Worm (Caenorhabditis elegans) whole organism, L3 larva: ENCODE data around the gene egl-4.

Source experiments
- R02D3.7 ChIP-seq: fragments of 150-350 bp; optimal IDR thresholded peaks from 2 replicates; lab custom pipeline; 2014; ENCODE audit warnings: missing biosample characterization, missing genetic modification characterization
- ZK546.5 ChIP-seq: sonication (generic microtip); optimal IDR thresholded peaks from 2 replicates; lab custom pipeline; 2017; ENCODE audit warnings: missing biosample characterization, missing genetic modification characterization
- aly-2 ChIP-seq: fragments of 150-350 bp; optimal IDR thresholded peaks from 2 replicates; lab custom pipeline; 2014; ENCODE audit warnings: missing biosample characterization, missing genetic modification characterization
- ama-1 ChIP-seq: fragments of 150-350 bp; optimal IDR thresholded peaks from 2 replicates; lab custom pipeline; 2018
- ceh-16 ChIP-seq: sonication (generic microtip); optimal IDR thresholded peaks from 2 replicates; lab custom pipeline; 2017; ENCODE audit warnings: missing biosample characterization, missing genetic modification characterization
- ceh-28 ChIP-seq: fragments of 150-350 bp; optimal IDR thresholded peaks from 2 replicates; lab custom pipeline; 2014; ENCODE audit warnings: missing biosample characterization, missing genetic modification reagents, missing genetic modification characterization
- ceh-82 ChIP-seq: fragments of 150-350 bp; optimal IDR thresholded peaks from 2 replicates; lab custom pipeline; 2014; ENCODE audit warnings: missing biosample characterization, missing genetic modification characterization
- ceh-9 ChIP-seq: sonication (generic microtip); optimal IDR thresholded peaks from 2 replicates; lab custom pipeline; 2018; ENCODE audit warnings: missing biosample characterization, missing genetic modification characterization
- daf-12 ChIP-seq: fragments of 150-350 bp; optimal IDR thresholded peaks from 2 replicates; lab custom pipeline; 2014; ENCODE audit warnings: missing biosample characterization, missing genetic modification reagents, missing genetic modification characterization
- egl-27 ChIP-seq: sonication (generic microtip); optimal IDR thresholded peaks from 4 replicates; lab custom pipeline; 2017; ENCODE audit warnings: missing biosample characterization, missing genetic modification reagents, missing genetic modification characterization
- egl-5 ChIP-seq: fragments of 150-350 bp; optimal IDR thresholded peaks from 2 replicates; lab custom pipeline; 2017; ENCODE audit warnings: missing biosample characterization, missing genetic modification reagents, missing genetic modification characterization, inconsistent platforms
- elt-2 ChIP-seq: sonication (generic microtip); optimal IDR thresholded peaks from 2 replicates; lab custom pipeline; 2016; ENCODE audit warnings: missing genetic modification reagents, mild to moderate bottlenecking, missing genetic modification characterization, missing compliant biosample characterization
- elt-3 ChIP-seq, 3 experiments: fragments of 150-350 bp in 1 of 3; sonication (generic microtip) in 2 of 3; optimal IDR thresholded peaks; 2 replicates in 2 of 3; 4 replicates in 1 of 3; lab custom pipeline; 2014 to 2017; ENCODE audit warnings: missing biosample characterization in 3 of 3, missing genetic modification characterization in 3 of 3
- eor-1 ChIP-seq, 2 experiments: fragments of 150-350 bp; optimal IDR thresholded peaks; 2 replicates each; lab custom pipeline; 2014 to 2018; ENCODE audit warnings: missing biosample characterization in 2 of 2, missing genetic modification characterization in 2 of 2
- fkh-10 ChIP-seq: sonication (generic microtip); optimal IDR thresholded peaks from 2 replicates; lab custom pipeline; 2017; ENCODE audit warnings: missing biosample characterization, missing genetic modification reagents, missing genetic modification characterization
- fkh-2 ChIP-seq: fragments of 150-350 bp; optimal IDR thresholded peaks from 2 replicates; lab custom pipeline; 2014; ENCODE audit warnings: missing biosample characterization, missing genetic modification reagents, missing genetic modification characterization
- fos-1 ChIP-seq: fragments of 150-350 bp; optimal IDR thresholded peaks from 2 replicates; lab custom pipeline; 2014; ENCODE audit warnings: missing biosample characterization, missing genetic modification characterization
- lin-39 ChIP-seq: fragments of 150-350 bp; optimal IDR thresholded peaks from 2 replicates; lab custom pipeline; 2018; ENCODE audit warnings: missing biosample characterization, missing genetic modification reagents, missing genetic modification characterization
- lsy-12 ChIP-seq: sonication (generic microtip); optimal IDR thresholded peaks from 2 replicates; lab custom pipeline; 2016; ENCODE audit warnings: mild to moderate bottlenecking, missing genetic modification characterization, missing compliant biosample characterization
- mml-1 ChIP-seq: fragments of 150-350 bp; sonication (generic microtip); optimal IDR thresholded peaks from 3 replicates; lab custom pipeline; 2014; ENCODE audit warnings: missing biosample characterization, missing genetic modification characterization
- nfya-1 ChIP-seq: sonication (generic microtip); optimal IDR thresholded peaks from 2 replicates; lab custom pipeline; 2017; ENCODE audit warnings: missing genetic modification characterization, mild to moderate bottlenecking, missing compliant biosample characterization, antibody characterized with exemption, moderate library complexity; ENCODE audit not compliant: insufficient read depth
- nhr-11 ChIP-seq: fragments of 150-350 bp; optimal IDR thresholded peaks from 2 replicates; lab custom pipeline; 2014; ENCODE audit warnings: missing biosample characterization, missing genetic modification characterization
- nhr-12 ChIP-seq: fragments of 150-350 bp; optimal IDR thresholded peaks from 2 replicates; lab custom pipeline; 2014; ENCODE audit warnings: missing biosample characterization, missing genetic modification characterization
- nhr-23 ChIP-seq: fragments of 150-350 bp; optimal IDR thresholded peaks from 2 replicates; lab custom pipeline; 2014; ENCODE audit warnings: missing biosample characterization, missing genetic modification reagents, missing genetic modification characterization
- nhr-25 ChIP-seq: sonication (generic microtip); optimal IDR thresholded peaks from 2 replicates; lab custom pipeline; 2017; ENCODE audit warnings: missing biosample characterization, missing genetic modification characterization
- nhr-28 ChIP-seq: fragments of 150-350 bp; optimal IDR thresholded peaks from 2 replicates; lab custom pipeline; 2014; ENCODE audit warnings: missing biosample characterization, missing genetic modification characterization
- nhr-43 ChIP-seq: sonication (generic microtip); optimal IDR thresholded peaks from 2 replicates; lab custom pipeline; 2016; ENCODE audit warnings: mild to moderate bottlenecking, missing genetic modification characterization, missing compliant biosample characterization; ENCODE audit not compliant: poor library complexity, severe bottlenecking
- nhr-67 ChIP-seq: fragments of 150-350 bp; optimal IDR thresholded peaks from 2 replicates; lab custom pipeline; 2014; ENCODE audit warnings: missing biosample characterization, missing genetic modification characterization
- nhr-76 ChIP-seq: fragments of 150-350 bp; sonication (generic microtip); optimal IDR thresholded peaks from 5 replicates; lab custom pipeline; 2014; ENCODE audit warnings: missing biosample characterization, missing genetic modification characterization
- nhr-77 ChIP-seq: fragments of 150-350 bp; optimal IDR thresholded peaks from 2 replicates; lab custom pipeline; 2014; ENCODE audit warnings: missing biosample characterization, missing genetic modification characterization
- pha-4 ChIP-seq: fragments of 150-350 bp; optimal IDR thresholded peaks from 2 replicates; lab custom pipeline; 2014; ENCODE audit warnings: missing biosample characterization, missing genetic modification reagents, missing genetic modification characterization
- pqm-1 ChIP-seq: fragments of 150-350 bp; optimal IDR thresholded peaks from 2 replicates; lab custom pipeline; 2017; ENCODE audit warnings: missing biosample characterization, missing genetic modification characterization, inconsistent platforms
- sea-2 ChIP-seq: fragments of 150-350 bp; sonication (generic microtip); optimal IDR thresholded peaks from 4 replicates; lab custom pipeline; 2014; ENCODE audit warnings: missing biosample characterization, missing genetic modification reagents, missing genetic modification characterization
- snpc-4 ChIP-seq: fragments of 150-350 bp; optimal IDR thresholded peaks from 2 replicates; lab custom pipeline; 2014; ENCODE audit warnings: missing biosample characterization, missing genetic modification characterization
- tbx-2 ChIP-seq: sonication (generic microtip); optimal IDR thresholded peaks from 2 replicates; lab custom pipeline; 2016; ENCODE audit warnings: mild to moderate bottlenecking, missing genetic modification characterization, missing compliant biosample characterization
- unc-39 ChIP-seq: sonication (generic microtip); optimal IDR thresholded peaks from 4 replicates; lab custom pipeline; 2017; ENCODE audit warnings: missing biosample characterization, missing genetic modification characterization
- unc-62 ChIP-seq: fragments of 150-350 bp; sonication (generic microtip); optimal IDR thresholded peaks from 4 replicates; lab custom pipeline; 2014; ENCODE audit warnings: missing biosample characterization, missing genetic modification reagents, missing genetic modification characterization
- zag-1 ChIP-seq: fragments of 150-350 bp; optimal IDR thresholded peaks from 2 replicates; lab custom pipeline; 2014; ENCODE audit warnings: missing biosample characterization, missing genetic modification characterization

The egl-4 gene

DNA sequence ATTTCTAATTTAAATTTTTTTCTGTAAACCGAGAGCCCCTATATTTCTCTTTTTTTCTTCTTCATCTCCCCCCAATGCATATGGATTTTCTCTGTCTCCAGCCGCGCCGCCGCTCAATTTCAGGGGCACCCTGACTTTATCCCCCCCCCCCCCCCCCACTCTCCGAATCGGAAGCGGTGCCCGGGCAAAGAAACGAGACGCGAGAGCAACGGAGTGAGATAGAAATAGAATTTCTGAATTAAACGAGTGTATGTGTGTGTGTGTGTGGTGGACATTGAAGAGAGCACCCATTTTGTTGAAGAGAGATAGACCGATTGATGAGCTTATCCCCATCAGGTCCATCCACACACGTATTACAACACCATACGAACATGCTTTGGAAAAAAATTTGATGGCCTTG, 22.1 kb upstream of the egl-4 start:
- TF ChIP-seq nhr-25 (tag; lab: Kevin White, UChicago) (no peak), ceh-9 (tag; lab: Kevin White, UChicago) (no peak), nfya-1 (peak; percentile 27)

ce11 chrIV:1826737-1827136, 21.1 kb upstream of the egl-4 start:
- TF ChIP-seq mml-1 (tag; lab: Kevin White, UChicago) = no peak
- no peak for TF ChIP-seq aly-2 (tag; lab: Kevin White, UChicago)
- no peak for TF ChIP-seq nhr-23 (tag; lab: Kevin White, UChicago)
- no peak for TF ChIP-seq ceh-82
- TF ChIP-seq lin-39 (tag; lab: Kevin White, UChicago) = peak; percentile 40
- no peak for TF ChIP-seq fos-1 (tag; lab: Kevin White, UChicago)
- TF ChIP-seq nhr-11 (tag; lab: Kevin White, UChicago) = peak; percentile 41
- TF ChIP-seq sea-2 (GFP tag; lab: Kevin White, UChicago) = no peak
- no peak for TF ChIP-seq nhr-25 (tag; lab: Kevin White, UChicago)
- TF ChIP-seq daf-12 (tag; lab: Kevin White, UChicago) = no peak

- TF ChIP-seq lin-39 (tag; lab: Kevin White, UChicago) = peak; percentile 57
- TF ChIP-seq elt-3 (tag; optimal IDR thresholded peaks at IDR 0.05; lab: Kevin White, UChicago) = no peak
- TF ChIP-seq, all 47 proteins: peak for 1
Measured at ce11 chrIV:1827362-1827761, 20.5 kb upstream of the egl-4 start.

DNA sequence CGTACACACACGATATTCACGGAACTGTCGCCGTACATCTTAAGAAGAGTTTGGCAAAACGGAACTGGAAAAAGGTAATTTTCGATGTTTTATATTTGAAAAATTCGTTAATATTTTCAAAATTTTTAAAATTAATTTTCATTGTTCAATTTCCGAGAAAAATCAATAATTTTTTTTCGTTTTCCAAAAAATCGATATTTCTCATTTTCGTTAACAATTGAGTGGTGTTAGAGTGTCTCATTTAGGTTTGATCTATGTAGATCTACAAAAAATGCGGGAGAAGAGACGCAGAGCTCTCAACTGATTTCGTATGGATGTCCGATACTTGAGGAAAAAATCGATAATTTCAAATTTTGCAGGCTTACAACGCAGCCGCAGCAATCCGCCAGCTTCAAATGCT, 14.8 kb upstream of the egl-4 start:
- no peak for TF ChIP-seq zag-1 (tag; lab: Kevin White, UChicago)
- peak; percentile 69 for TF ChIP-seq ceh-28 (tag; lab: Kevin White, UChicago)

DNA sequence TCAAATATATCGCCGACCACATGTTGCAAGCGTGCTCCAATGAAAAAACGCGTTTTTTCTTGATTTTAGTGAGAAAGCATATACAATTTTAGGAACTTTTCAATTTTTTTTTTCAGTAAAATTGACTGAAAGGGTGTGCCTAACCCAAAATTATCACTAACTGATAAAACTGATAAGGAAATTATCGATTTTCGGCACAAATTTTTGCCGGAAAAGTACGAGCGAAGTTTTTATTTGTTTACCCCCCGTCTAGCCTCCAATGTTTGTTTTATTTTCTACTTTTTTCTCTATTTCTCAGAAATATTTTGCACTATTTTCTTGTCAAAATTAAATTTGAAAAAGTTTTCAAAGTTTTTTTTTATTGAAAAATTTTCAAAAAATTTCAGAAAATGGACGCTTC, 13.6 kb upstream of the egl-4 start, which contains the start of gene ccm-2:
Gene ccm-2, plus strand, starts transcription at position 387 of the 400 bp plus-strand sequence.
- no peak for TF ChIP-seq nhr-23 (tag; lab: Kevin White, UChicago)
- peak; percentile 76 for TF ChIP-seq elt-2
- no peak for TF ChIP-seq nhr-67 (tag; lab: Kevin White, UChicago)
- no peak for TF ChIP-seq tbx-2
- TF ChIP-seq pqm-1 (tag; lab: Kevin White, UChicago) = peak; percentile 19
- TF ChIP-seq nhr-12 (tag; lab: Kevin White, UChicago) = no peak
- TF ChIP-seq ceh-82 = no peak
- no peak for TF ChIP-seq unc-62
- no peak for TF ChIP-seq elt-3 (tag; optimal IDR thresholded peaks at IDR 0.05; lab: Kevin White, UChicago)
- TF ChIP-seq pha-4 (tag; lab: Kevin White, UChicago) = peak; percentile 46

ce11 chrIV:1834972-1835371, 12.9 kb upstream of the egl-4 start:
- TF ChIP-seq ceh-28 (tag; lab: Kevin White, UChicago) (peak; percentile 30), fkh-2 (tag; lab: Kevin White, UChicago) (no peak)

DNA sequence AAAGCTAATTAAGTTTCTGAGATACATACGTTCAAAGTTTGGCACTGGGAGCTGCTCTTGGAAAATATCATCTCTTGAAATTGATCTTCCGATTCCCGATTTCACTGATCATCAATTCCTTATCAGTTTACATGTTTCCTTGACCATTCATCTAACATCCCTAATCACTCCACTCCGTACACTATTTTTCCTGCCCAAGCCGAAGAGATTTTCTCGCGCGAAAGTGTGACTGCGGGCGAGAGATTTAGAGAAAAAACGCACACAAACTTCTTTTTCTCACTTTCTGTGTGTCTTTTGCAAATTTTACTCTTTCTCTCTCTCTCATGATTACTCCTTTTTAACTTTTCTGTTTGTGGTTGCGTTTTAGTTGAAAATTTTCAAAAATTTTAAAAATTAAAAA, 10.7 kb upstream of the egl-4 start:
- TF ChIP-seq ceh-28 (tag; lab: Kevin White, UChicago) (peak; percentile 33), snpc-4 (peak; percentile 34), nfya-1 (peak; percentile 64), ceh-16 (tag; lab: Kevin White, UChicago) (no peak), R02D3.7 (tag; lab: Kevin White, UChicago) (no peak), pqm-1 (tag; lab: Kevin White, UChicago) (peak; percentile 86), egl-27 (tag; lab: Kevin White, UChicago) (no peak), fkh-10 (GFP tag; lab: Kevin White, UChicago) (no peak), ama-1 (no peak), nhr-28 (tag; lab: Kevin White, UChicago) (no peak), eor-1 (tag; optimal IDR thresholded peaks at IDR 0.05; lab: Kevin White, UChicago) (no peak), pha-4 (tag; lab: Kevin White, UChicago) (peak; percentile 76), daf-12 (tag; lab: Kevin White, UChicago) (no peak), nhr-77 (tag; lab: Kevin White, UChicago) (no peak), nhr-25 (tag; lab: Kevin White, UChicago) (peak; percentile 0), ZK546.5 (tag; lab: Kevin White, UChicago) (no peak), elt-3 (tag; optimal IDR thresholded peaks at IDR 0.05; lab: Kevin White, UChicago) (peak in 2 of 3 experiments; percentile 35 to 65), sea-2 (GFP tag; lab: Kevin White, UChicago) (no peak), nhr-11 (tag; lab: Kevin White, UChicago) (no peak), aly-2 (tag; lab: Kevin White, UChicago) (no peak), zag-1 (tag; lab: Kevin White, UChicago) (no peak), elt-2 (peak; percentile 83), lin-39 (tag; lab: Kevin White, UChicago) (no peak), tbx-2 (no peak), nhr-67 (tag; lab: Kevin White, UChicago) (no peak), nhr-76 (tag; lab: Kevin White, UChicago) (no peak), lsy-12 (tag; lab: Kevin White, UChicago) (no peak), nhr-43 (peak; percentile 20), unc-39 (no peak), egl-5 (tag; lab: Kevin White, UChicago) (no peak), ceh-9 (tag; lab: Kevin White, UChicago) (no peak)
